Worm (Caenorhabditis elegans) whole organism, L3 larva: ENCODE results near the gene F08F3.6.

Source experiments
- R02D3.7 ChIP-seq: fragments of 150-350 bp; optimal IDR thresholded peaks from 2 replicates; lab custom pipeline; 2014; ENCODE audit warnings: missing biosample characterization, missing genetic modification characterization
- ceh-82 ChIP-seq: fragments of 150-350 bp; optimal IDR thresholded peaks from 2 replicates; lab custom pipeline; 2014; ENCODE audit warnings: missing biosample characterization, missing genetic modification characterization
- fos-1 ChIP-seq: fragments of 150-350 bp; optimal IDR thresholded peaks from 2 replicates; lab custom pipeline; 2014; ENCODE audit warnings: missing biosample characterization, missing genetic modification characterization
- lin-15B ChIP-seq: fragments of 150-350 bp; optimal IDR thresholded peaks from 2 replicates; lab custom pipeline; 2014; ENCODE audit warnings: missing biosample characterization, missing genetic modification characterization
- mdl-1 ChIP-seq: fragments of 150-350 bp; optimal IDR thresholded peaks from 2 replicates; lab custom pipeline; 2014; ENCODE audit warnings: missing biosample characterization, missing genetic modification characterization
- nhr-77 ChIP-seq: fragments of 150-350 bp; optimal IDR thresholded peaks from 2 replicates; lab custom pipeline; 2014; ENCODE audit warnings: missing biosample characterization, missing genetic modification characterization
- skn-1 ChIP-seq: fragments of 150-350 bp; optimal IDR thresholded peaks from 2 replicates; lab custom pipeline; 2014; ENCODE audit warnings: missing biosample characterization, missing genetic modification characterization
- tbx-2 ChIP-seq: sonication (generic microtip); optimal IDR thresholded peaks from 2 replicates; lab custom pipeline; 2016; ENCODE audit warnings: mild to moderate bottlenecking, missing genetic modification characterization, missing compliant biosample characterization
- unc-39 ChIP-seq: sonication (generic microtip); optimal IDR thresholded peaks from 4 replicates; lab custom pipeline; 2017; ENCODE audit warnings: missing biosample characterization, missing genetic modification characterization
- unc-62 ChIP-seq: fragments of 150-350 bp; sonication (generic microtip); optimal IDR thresholded peaks from 4 replicates; lab custom pipeline; 2014; ENCODE audit warnings: missing biosample characterization, missing genetic modification reagents, missing genetic modification characterization
- ztf-4 ChIP-seq: fragments of 150-350 bp; optimal IDR thresholded peaks from 2 replicates; lab custom pipeline; 2014; ENCODE audit warnings: missing biosample characterization, missing genetic modification characterization

- no peak for TF ChIP-seq ztf-4 (tag; lab: Kevin White, UChicago)
- no peak for TF ChIP-seq ceh-82 (tag; lab: Kevin White, UChicago)
- no peak for TF ChIP-seq R02D3.7 (tag; lab: Kevin White, UChicago)
- no peak for TF ChIP-seq nhr-77 (tag; lab: Kevin White, UChicago)
- peak; percentile 78 for TF ChIP-seq unc-62 (GFP tag; lab: Kevin White, UChicago)
- TF ChIP-seq lin-15B (tag; lab: Kevin White, UChicago), result no peak
- no peak for TF ChIP-seq mdl-1
- TF ChIP-seq unc-39 (tag; lab: Kevin White, UChicago), result no peak
- TF ChIP-seq tbx-2 (tag; lab: Kevin White, UChicago), result no peak
- no peak for TF ChIP-seq skn-1
- no peak for TF ChIP-seq fos-1 (tag; lab: Kevin White, UChicago)
Observed at ce11 chrV:5408921-5409320, 10.9 kb downstream of the F08F3.6 start.
